Fruit fly (Drosophila melanogaster): ENCODE results near the gene Sas10.

Sas10 gene

DNA sequence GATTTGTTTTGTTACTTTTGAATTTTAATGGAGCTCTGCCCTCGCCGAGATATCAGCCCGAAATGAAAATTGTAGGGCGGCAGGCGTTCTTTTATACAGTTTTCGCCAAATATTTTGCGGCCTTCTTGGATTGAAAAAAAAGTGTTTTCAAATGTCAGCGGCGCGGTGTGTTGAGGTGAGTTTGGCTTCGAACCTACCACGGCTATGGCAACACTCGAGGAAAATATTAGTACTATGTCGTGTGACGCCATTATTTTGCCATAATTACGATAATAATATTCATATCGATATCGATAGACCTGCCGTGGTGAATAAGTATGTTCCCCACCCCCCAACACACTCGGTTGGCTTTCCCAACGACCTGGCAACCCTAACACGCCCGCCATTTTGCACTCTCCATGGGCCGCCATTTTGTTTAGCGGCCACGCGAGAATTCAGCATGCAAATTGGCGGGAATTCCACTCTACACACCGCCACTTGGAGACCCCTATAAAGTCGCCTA lies 5.3 kb upstream of the Sas10 start, which contains the start of the genes TrxT and dhd (continued):
- peak; percentile 80 for TF ChIP-seq Dref (GFP tag; IDR thresholded peaks at IDR 0.05)
- TF ChIP-seq CG17612 (GFP tag; IDR thresholded peaks at IDR 0.05), result no peak
- TF ChIP-seq CG33557 (GFP tag; optimal IDR thresholded peaks at IDR 0.05), result no peak
- no peak for TF ChIP-seq CG8281 (tag; optimal IDR thresholded peaks at IDR 0.05)
- TF ChIP-seq CG12744 (GFP tag; optimal IDR thresholded peaks at IDR 0.05), result peak; percentile 30
- peak; percentile 17; the same call in 1 of the 2 replicates for TF ChIP-seq CG6272 (GFP tag; IDR thresholded peaks at IDR 0.05)
- no peak for TF ChIP-seq CG17912 (GFP tag; optimal IDR thresholded peaks at IDR 0.05)
- no peak for TF ChIP-seq eyg (GFP tag; optimal IDR thresholded peaks at IDR 0.05)
- TF ChIP-seq chif (GFP tag; optimal IDR thresholded peaks at IDR 0.05), result no peak
- peak; percentile 50 for TF ChIP-seq Fer1 (GFP tag; optimal IDR thresholded peaks at IDR 0.05)
- TF ChIP-seq gfzf (GFP tag; optimal IDR thresholded peaks at IDR 0.05), result peak; percentile 3
- TF ChIP-seq ERR (GFP tag; optimal IDR thresholded peaks at IDR 0.05), result no peak
- TF ChIP-seq CG9215 (GFP tag; IDR thresholded peaks at IDR 0.05), result no peak
- peak; percentile 23 for TF ChIP-seq CG10209 (GFP tag; optimal IDR thresholded peaks at IDR 0.05)
- no peak for TF ChIP-seq CG10321 (GFP tag; IDR thresholded peaks at IDR 0.05)
- TF ChIP-seq CG6683 (GFP tag; optimal IDR thresholded peaks at IDR 0.05), result no peak
- TF ChIP-seq danr (GFP tag; IDR thresholded peaks at IDR 0.05), result no peak
- no peak for TF ChIP-seq CG3163 (GFP tag; optimal IDR thresholded peaks at IDR 0.05)
- TF ChIP-seq CG6854 (GFP tag; optimal IDR thresholded peaks at IDR 0.05), result no peak
- TF ChIP-seq CG18476 (GFP tag; optimal IDR thresholded peaks at IDR 0.05), result no peak
- no peak for TF ChIP-seq CG12299 (tag; optimal IDR thresholded peaks at IDR 0.05)
- no peak for TF ChIP-seq luna (GFP tag; optimal IDR thresholded peaks at IDR 0.05)
- no peak for TF ChIP-seq zen (tag; optimal IDR thresholded peaks at IDR 0.05)
- TF ChIP-seq gce (GFP tag; IDR thresholded peaks at IDR 0.05), result no peak
- no peak for TF ChIP-seq tll (GFP tag; optimal IDR thresholded peaks at IDR 0.05)
- TF ChIP-seq trh (GFP tag; optimal IDR thresholded peaks at IDR 0.05), result no peak
- no peak for TF ChIP-seq GATAe (GFP tag; conservative IDR thresholded peaks at IDR 0.05)
- peak; percentile 40 for TF ChIP-seq CG2120 (GFP tag; optimal IDR thresholded peaks at IDR 0.05)
- TF ChIP-seq CG32767 (GFP tag; IDR thresholded peaks at IDR 0.05), result no peak
- TF ChIP-seq prd (optimal IDR thresholded peaks at IDR 0.05), result no peak
- peak; percentile 39; the same call in 1 of the 3 replicates for TF ChIP-seq prd (GFP tag; IDR thresholded peaks at IDR 0.05)
- no peak for TF ChIP-seq CG9876 (GFP tag; optimal IDR thresholded peaks at IDR 0.05)
- TF ChIP-seq ttk (GFP tag; IDR thresholded peaks at IDR 0.05), result no peak
- TF ChIP-seq MBD-R2 (GFP tag; IDR thresholded peaks at IDR 0.05), result peak; percentile 70
- TF ChIP-seq CG7357 (GFP tag; IDR thresholded peaks at IDR 0.05), result no peak
- no peak for TF ChIP-seq CG18619 (GFP tag; optimal IDR thresholded peaks at IDR 0.05)
- TF ChIP-seq Dfd (GFP tag; optimal IDR thresholded peaks at IDR 0.05), result no peak
- peak; percentile 21; the same call in 1 of the 2 replicates for TF ChIP-seq ssp (GFP tag; IDR thresholded peaks at IDR 0.05)
- no peak for TF ChIP-seq CG10274 (GFP tag; optimal IDR thresholded peaks at IDR 0.05)
- no peak for TF ChIP-seq Nf-YB (GFP tag; optimal IDR thresholded peaks at IDR 0.05)
- TF ChIP-seq CG1603 (tag; optimal IDR thresholded peaks at IDR 0.05), result no peak
- no peak for TF ChIP-seq sim (GFP tag; IDR thresholded peaks at IDR 0.05)
- TF ChIP-seq CG17385 (GFP tag; optimal IDR thresholded peaks at IDR 0.05), result no peak
- TF ChIP-seq tx (GFP tag; optimal IDR thresholded peaks at IDR 0.05), result no peak
- no peak for TF ChIP-seq Sin3A (optimal IDR thresholded peaks at IDR 0.05)
- TF ChIP-seq inv (GFP tag; IDR thresholded peaks at IDR 0.05; ENCODE audit: partially characterized antibody), result no peak
- TF ChIP-seq CG12391 (tag; optimal IDR thresholded peaks at IDR 0.05), result no peak
- TF ChIP-seq CG4617 (GFP tag; optimal IDR thresholded peaks at IDR 0.05; ENCODE audit: borderline replicate concordance), result no peak
- peak; percentile 96 for TF ChIP-seq Ets97D (GFP tag; optimal IDR thresholded peaks at IDR 0.05)
- no peak for TF ChIP-seq TFAM (GFP tag; optimal IDR thresholded peaks at IDR 0.05)
- peak; percentile 6 for TF ChIP-seq Max (GFP tag; optimal IDR thresholded peaks at IDR 0.05)
- no peak for TF ChIP-seq kni (GFP tag; optimal IDR thresholded peaks at IDR 0.05)

Data from whole organism, embryonic.